Fruit fly (Drosophila melanogaster) whole organism, wandering third instar larva: ENCODE results near the gene RpL32.

Source experiments
- Abd-B ChIP-seq: fragments of >200 bp; optimal IDR thresholded peaks from 2 replicates; lab custom pipeline; 2017; ENCODE audit warnings: missing biosample characterization, missing genetic modification characterization
- CG32264 ChIP-seq: fragments of 200-800 bp; sonication (Bioruptor generic); optimal IDR thresholded peaks from 2 replicates; lab custom pipeline; 2016; ENCODE audit warnings: missing biosample characterization, missing genetic modification characterization
- CG9705 ChIP-seq: fragments of 200-800 bp; sonication (Bioruptor generic); optimal IDR thresholded peaks from 2 replicates; lab custom pipeline; 2018; ENCODE audit warnings: missing biosample characterization, mild to moderate bottlenecking, missing genetic modification characterization
- CrebA ChIP-seq: fragments of 200-800 bp; sonication (Bioruptor generic); optimal IDR thresholded peaks from 2 replicates; lab custom pipeline; 2016; ENCODE audit warnings: missing biosample characterization, mild to moderate bottlenecking, missing genetic modification characterization, borderline replicate concordance
- Dfd ChIP-seq: fragments of >200 bp; optimal IDR thresholded peaks from 2 replicates; lab custom pipeline; 2017; ENCODE audit warnings: missing biosample characterization, missing genetic modification characterization
- Dif ChIP-seq: fragments of 200-275, 200-300 bp; sonication (Bioruptor generic); optimal IDR thresholded peaks from 2 replicates; lab custom pipeline; 2018; ENCODE audit warnings: missing biosample characterization, missing genetic modification characterization; ENCODE audit not compliant: partially characterized antibody
- GATAd ChIP-seq: sonication (Bioruptor generic); optimal IDR thresholded peaks from 2 replicates; lab custom pipeline; 2016; ENCODE audit warnings: missing biosample characterization, missing genetic modification characterization
- HLH106 ChIP-seq: fragments of 200-800 bp; optimal IDR thresholded peaks from 3 replicates; lab custom pipeline; 2019; ENCODE audit warnings: missing biosample characterization, mild to moderate bottlenecking, missing genetic modification characterization, moderate library complexity
- Hnf4 ChIP-seq: fragments of 200-800 bp; sonication (Bioruptor generic); optimal IDR thresholded peaks from 2 replicates; lab custom pipeline; 2016; ENCODE audit warnings: missing biosample characterization, mild to moderate bottlenecking, missing genetic modification characterization
- Hr78 ChIP-seq: fragments of >200 bp; optimal IDR thresholded peaks from 2 replicates; lab custom pipeline; 2017; ENCODE audit warnings: missing biosample characterization, missing genetic modification characterization
- Hr83 ChIP-seq: fragments of 200-300 bp; sonication (Bioruptor generic); optimal IDR thresholded peaks from 2 replicates; lab custom pipeline; 2016; ENCODE audit warnings: missing biosample characterization, mild to moderate bottlenecking, missing genetic modification characterization, moderate library complexity; ENCODE audit not compliant: poor library complexity, severe bottlenecking
- Jra ChIP-seq: sonication (Bioruptor generic); optimal IDR thresholded peaks from 2 replicates; lab custom pipeline; 2016; ENCODE audit warnings: missing biosample characterization, missing genetic modification characterization
- Mio ChIP-seq: sonication (Bioruptor generic); optimal IDR thresholded peaks from 2 replicates; lab custom pipeline; 2016; ENCODE audit warnings: missing biosample characterization, missing genetic modification characterization
- Myc ChIP-seq: fragments of >200 bp; optimal IDR thresholded peaks from 2 replicates; lab custom pipeline; 2017
- N ChIP-seq: fragments of >200 bp; optimal IDR thresholded peaks from 2 replicates; lab custom pipeline; 2018; ENCODE audit warnings: missing biosample characterization, missing external identifiers, missing genetic modification characterization
- OdsH ChIP-seq: fragments of 200-800 bp; sonication (Bioruptor generic); optimal IDR thresholded peaks from 2 replicates; lab custom pipeline; 2016; ENCODE audit warnings: missing biosample characterization, mild to moderate bottlenecking, missing genetic modification characterization
- Rel ChIP-seq, 2 experiments: fragments of 200-800 bp; sonication (Bioruptor generic) in 1 of 2; optimal IDR thresholded peaks; 2 replicates in 1 of 2; 3 replicates in 1 of 2; lab custom pipeline; 2016 to 2019; ENCODE audit warnings: mild to moderate bottlenecking in 2 of 2, missing biosample characterization in 2 of 2, missing genetic modification characterization in 2 of 2, moderate library complexity in 1 of 2
- Sp1 ChIP-seq: fragments of 200-800 bp; sonication (Bioruptor generic); optimal IDR thresholded peaks from 3 replicates; lab custom pipeline; 2019; ENCODE audit warnings: missing biosample characterization, mild to moderate bottlenecking, missing genetic modification characterization, moderate library complexity
- Vsx2 ChIP-seq: fragments of 200-300, 225-300 bp; sonication (Bioruptor generic); optimal IDR thresholded peaks from 2 replicates; lab custom pipeline; 2018; ENCODE audit warnings: missing biosample characterization, missing genetic modification characterization; ENCODE audit not compliant: partially characterized antibody
- br ChIP-seq: fragments of 200-800 bp; sonication (Bioruptor generic); optimal IDR thresholded peaks from 2 replicates; lab custom pipeline; 2016; ENCODE audit warnings: missing biosample characterization, missing genetic modification characterization
- brk ChIP-seq: fragments of 200-800 bp; sonication (Bioruptor generic); optimal IDR thresholded peaks from 2 replicates; lab custom pipeline; 2016; ENCODE audit warnings: missing biosample characterization, mild to moderate bottlenecking, missing genetic modification characterization
- dl ChIP-seq, 2 experiments: fragments of 175-275, 200-275 bp in 1 of 2; fragments of 200-275 bp in 1 of 2; sonication (Bioruptor generic); optimal IDR thresholded peaks; lab custom pipeline; 2018; ENCODE audit warnings: mild to moderate bottlenecking in 2 of 2, missing biosample characterization in 2 of 2, missing genetic modification characterization in 2 of 2, moderate library complexity in 2 of 2; ENCODE audit not compliant: partially characterized antibody in 2 of 2, insufficient read depth in 1 of 2
- dmrt93B ChIP-seq: fragments of 200-800 bp; sonication (Bioruptor generic); optimal IDR thresholded peaks from 2 replicates; lab custom pipeline; 2018; ENCODE audit warnings: missing biosample characterization, mild to moderate bottlenecking, missing genetic modification characterization
- dsf ChIP-seq: sonication (Bioruptor generic); optimal IDR thresholded peaks from 2 replicates; lab custom pipeline; 2016; ENCODE audit warnings: missing biosample characterization, missing genetic modification characterization, borderline replicate concordance
- ey ChIP-seq: fragments of 200-800 bp; sonication (Bioruptor generic); optimal IDR thresholded peaks from 2 replicates; lab custom pipeline; 2016; ENCODE audit warnings: missing biosample characterization, missing genetic modification characterization
- foxo ChIP-seq, 2 experiments: fragments of 200-800 bp; sonication (Bioruptor generic); optimal IDR thresholded peaks; 2 replicates in 1 of 2; 3 replicates in 1 of 2; lab custom pipeline; 2016 to 2017; ENCODE audit warnings: missing biosample characterization in 2 of 2, missing genetic modification characterization in 2 of 2
- fru ChIP-seq: fragments of 200-800 bp; sonication (Bioruptor generic); optimal IDR thresholded peaks from 3 replicates; lab custom pipeline; 2016; ENCODE audit warnings: missing biosample characterization, mild to moderate bottlenecking, missing genetic modification characterization
- h ChIP-seq: fragments of 200-800 bp; sonication (Bioruptor generic); optimal IDR thresholded peaks from 3 replicates; lab custom pipeline; 2016; ENCODE audit warnings: missing biosample characterization, mild to moderate bottlenecking, missing genetic modification characterization
- jim ChIP-seq: fragments of 175-275, 200-325 bp; sonication (Bioruptor generic); optimal IDR thresholded peaks from 2 replicates; lab custom pipeline; 2016; ENCODE audit warnings: missing biosample characterization, mild to moderate bottlenecking, missing genetic modification characterization
- lola ChIP-seq: fragments of >200 bp; optimal IDR thresholded peaks from 2 replicates; lab custom pipeline; 2017; ENCODE audit warnings: missing biosample characterization, missing genetic modification characterization
- pan ChIP-seq: fragments of >200 bp; optimal IDR thresholded peaks from 2 replicates; lab custom pipeline; 2017
- psq ChIP-seq: fragments of 200-800 bp; sonication (Bioruptor generic); optimal IDR thresholded peaks from 3 replicates; lab custom pipeline; 2017; ENCODE audit warnings: missing biosample characterization, mild to moderate bottlenecking, missing genetic modification characterization, moderate library complexity
- rgr ChIP-seq: fragments of 200-800 bp; sonication (Bioruptor generic); optimal IDR thresholded peaks from 3 replicates; lab custom pipeline; 2016; ENCODE audit warnings: missing biosample characterization, mild to moderate bottlenecking, missing genetic modification characterization
- sage ChIP-seq: fragments of 200-800 bp; sonication (Bioruptor generic); optimal IDR thresholded peaks from 2 replicates; lab custom pipeline; 2016; ENCODE audit warnings: missing biosample characterization, mild to moderate bottlenecking, missing genetic modification characterization
- sv ChIP-seq: fragments of 200-800 bp; sonication (Bioruptor generic); optimal IDR thresholded peaks from 3 replicates; lab custom pipeline; 2016; ENCODE audit warnings: missing biosample characterization, missing genetic modification characterization
- tai ChIP-seq: sonication (Bioruptor generic); optimal IDR thresholded peaks from 2 replicates; lab custom pipeline; 2016; ENCODE audit warnings: missing biosample characterization, missing genetic modification characterization
- usp ChIP-seq: fragments of >200 bp; optimal IDR thresholded peaks from 2 replicates; lab custom pipeline; 2017; ENCODE audit warnings: missing biosample characterization, missing genetic modification characterization
- woc ChIP-seq: sonication (Bioruptor generic); optimal IDR thresholded peaks from 2 replicates; lab custom pipeline; 2016; ENCODE audit warnings: missing biosample characterization, mild to moderate bottlenecking, missing genetic modification characterization

The RpL32 gene

DNA sequence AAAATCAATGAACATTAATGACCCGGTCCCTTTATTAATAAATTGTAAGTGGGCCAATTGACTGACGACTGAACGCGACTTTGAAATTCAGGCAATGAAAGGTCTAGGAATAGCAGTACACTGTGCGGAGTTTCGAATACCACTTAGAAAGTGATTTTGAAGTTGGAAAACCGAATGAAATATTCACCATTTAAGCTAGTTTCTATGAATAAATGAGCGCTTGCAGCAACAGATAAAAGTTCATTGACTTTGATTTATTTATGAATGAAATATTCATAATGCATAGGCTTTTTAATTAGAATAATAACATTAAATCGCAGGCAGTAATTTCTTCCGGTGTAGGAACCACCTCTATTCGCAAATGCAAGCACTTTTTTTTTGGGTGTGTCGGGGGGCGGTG lies 25.0 kb downstream of the RpL32 start:
- TF ChIP-seq Abd-B (GFP tag; lab: Kevin White, UChicago) = no peak
- TF ChIP-seq Hr83 (GFP tag; lab: Kevin White, UChicago) = no peak
- TF ChIP-seq psq (GFP tag; lab: Kevin White, UChicago) = peak; percentile 14
- TF ChIP-seq CG9705 (GFP tag; lab: Kevin White, UChicago) = no peak
- TF ChIP-seq foxo (GFP tag; optimal IDR thresholded peaks at IDR 0.05; lab: Kevin White, UChicago) = peak in 1 of 2 experiments; percentile 12
- TF ChIP-seq Sp1 (GFP tag; lab: Kevin White, UChicago) = peak; percentile 7
- no peak for TF ChIP-seq Dif
- peak; percentile 38 for TF ChIP-seq h (GFP tag; lab: Kevin White, UChicago)
- peak; percentile 20 for TF ChIP-seq ey (GFP tag; lab: Kevin White, UChicago)
- TF ChIP-seq fru (GFP tag; lab: Kevin White, UChicago) = peak; percentile 22
- peak; percentile 33 for TF ChIP-seq rgr (GFP tag; lab: Kevin White, UChicago)
- TF ChIP-seq Rel (GFP tag; optimal IDR thresholded peaks at IDR 0.05; lab: Kevin White, UChicago) = no peak
- no peak for TF ChIP-seq Rel (tag; optimal IDR thresholded peaks at IDR 0.05; lab: Kevin White, UChicago)
- no peak for TF ChIP-seq lola (GFP tag; lab: Kevin White, UChicago)
- TF ChIP-seq Mio (GFP tag; lab: Kevin White, UChicago) = no peak
- no peak for TF ChIP-seq tai (GFP tag; lab: Kevin White, UChicago)
- TF ChIP-seq sv (GFP tag; lab: Kevin White, UChicago) = no peak
- TF ChIP-seq Hr78 = no peak
- TF ChIP-seq dmrt93B (GFP tag; lab: Kevin White, UChicago) = no peak
- TF ChIP-seq, all 38 proteins: peak for 7

- TF ChIP-seq woc (GFP tag; lab: Kevin White, UChicago) = no peak
- no peak for TF ChIP-seq tai (GFP tag; lab: Kevin White, UChicago)
- peak; percentile 51 for TF ChIP-seq h (GFP tag; lab: Kevin White, UChicago)
- no peak for TF ChIP-seq Hr78
- TF ChIP-seq Hr83 (GFP tag; lab: Kevin White, UChicago) = no peak
- TF ChIP-seq Hnf4 (GFP tag; lab: Kevin White, UChicago) = peak; percentile 58
- TF ChIP-seq psq (GFP tag; lab: Kevin White, UChicago) = no peak
- TF ChIP-seq lola (GFP tag; lab: Kevin White, UChicago) = no peak
- no peak for TF ChIP-seq dmrt93B (GFP tag; lab: Kevin White, UChicago)
- TF ChIP-seq Mio (GFP tag; lab: Kevin White, UChicago) = no peak
- no peak for TF ChIP-seq sage (GFP tag; lab: Kevin White, UChicago)
- peak; percentile 3 for TF ChIP-seq ey (GFP tag; lab: Kevin White, UChicago)
- peak; percentile 54 for TF ChIP-seq Dif
- TF ChIP-seq Dfd = no peak
- no peak for TF ChIP-seq usp
- TF ChIP-seq fru (GFP tag; lab: Kevin White, UChicago) = peak; percentile 56
- TF ChIP-seq Rel (GFP tag; optimal IDR thresholded peaks at IDR 0.05; lab: Kevin White, UChicago) = no peak
- peak; percentile 70 for TF ChIP-seq Rel (tag; optimal IDR thresholded peaks at IDR 0.05; lab: Kevin White, UChicago)
- peak in 1 of 2 experiments; percentile 52 for TF ChIP-seq foxo (GFP tag; optimal IDR thresholded peaks at IDR 0.05; lab: Kevin White, UChicago)
- TF ChIP-seq Abd-B (GFP tag; lab: Kevin White, UChicago) = no peak
- TF ChIP-seq br (GFP tag; lab: Kevin White, UChicago) = peak; percentile 4
- peak; percentile 63 for TF ChIP-seq Sp1 (GFP tag; lab: Kevin White, UChicago)
- TF ChIP-seq N (GFP tag; lab: Kevin White, UChicago) = no peak
- no peak for TF ChIP-seq HLH106 (tag; lab: Kevin White, UChicago)
- no peak for TF ChIP-seq CG32264 (GFP tag; lab: Kevin White, UChicago)
- TF ChIP-seq Myc (lab: Kevin White, UChicago) = peak; percentile 1
- peak; percentile 19 for TF ChIP-seq OdsH (GFP tag; lab: Kevin White, UChicago)
- TF ChIP-seq pan (lab: Kevin White, UChicago) = no peak
- TF ChIP-seq Vsx2 (GFP tag; lab: Kevin White, UChicago) = peak; percentile 61
- TF ChIP-seq brk (GFP tag; lab: Kevin White, UChicago) = no peak
- TF ChIP-seq Jra (GFP tag; lab: Kevin White, UChicago) = peak; percentile 53
- peak; percentile 82 for TF ChIP-seq GATAd (GFP tag; lab: Kevin White, UChicago)
- no peak for TF ChIP-seq dsf (GFP tag; lab: Kevin White, UChicago)
- TF ChIP-seq CrebA (GFP tag; lab: Kevin White, UChicago) = no peak
- TF ChIP-seq rgr (GFP tag; lab: Kevin White, UChicago) = peak; percentile 56
- TF ChIP-seq CG9705 (GFP tag; lab: Kevin White, UChicago) = peak; percentile 37
- no peak for TF ChIP-seq jim (GFP tag; lab: Kevin White, UChicago)
- no peak for TF ChIP-seq sv (GFP tag; lab: Kevin White, UChicago)
- TF ChIP-seq dl (GFP tag; optimal IDR thresholded peaks at IDR 0.05; lab: Kevin White, UChicago; ENCODE audit: insufficient read depth in 1 of 2, partially characterized antibody in 2 of 2) = no peak
Measured at dm6 chr3R:30014977-30015514, 30.9 kb downstream of the RpL32 start, which contains the start of gene CG7920. Gene CG7920, minus strand, starts transcription at chr3R:30015284.
